Fruit fly (Drosophila melanogaster) whole organism, adult: ENCODE measurements around the gene ems.

Experiments
- CG11617 ChIP-seq: fragments of 200-800 bp; sonication (Bioruptor generic); optimal IDR thresholded peaks from 2 replicates; lab custom pipeline; 2017; ENCODE audit warnings: mild to moderate bottlenecking, missing biosample characterization, missing genetic modification reagents, missing genetic modification characterization
- CG12768 ChIP-seq: fragments of 200-800 bp; sonication (Bioruptor generic); optimal IDR thresholded peaks from 2 replicates; lab custom pipeline; 2017; ENCODE audit warnings: missing biosample characterization, missing genetic modification characterization, mild to moderate bottlenecking, moderate library complexity, missing genetic modification reagents
- CG14711 ChIP-seq: fragments of 200-800 bp; sonication (Bioruptor generic); optimal IDR thresholded peaks from 2 replicates; lab custom pipeline; 2018; ENCODE audit warnings: missing biosample characterization, mild to moderate bottlenecking, missing genetic modification characterization, moderate library complexity
- CG1620 ChIP-seq: fragments of 200-800 bp; sonication (Bioruptor generic); optimal IDR thresholded peaks from 2 replicates; lab custom pipeline; 2016; ENCODE audit warnings: missing biosample characterization, missing genetic modification characterization
- CG33017 ChIP-seq: fragments of 200-800 bp; sonication (Bioruptor generic); optimal IDR thresholded peaks from 2 replicates; lab custom pipeline; 2018; ENCODE audit warnings: missing biosample characterization, mild to moderate bottlenecking, missing genetic modification characterization, moderate library complexity
- CG5204 ChIP-seq: fragments of 200-800 bp; sonication (Bioruptor generic); optimal IDR thresholded peaks from 2 replicates; lab custom pipeline; 2016; ENCODE audit warnings: missing biosample characterization, missing genetic modification characterization
- CG7045 ChIP-seq: fragments of 200-800 bp; sonication (Bioruptor generic); optimal IDR thresholded peaks from 2 replicates; lab custom pipeline; 2017; ENCODE audit warnings: missing biosample characterization, mild to moderate bottlenecking, missing genetic modification characterization
- CG7101 ChIP-seq: fragments of 200-800 bp; sonication (Bioruptor generic); optimal IDR thresholded peaks from 2 replicates; lab custom pipeline; 2018; ENCODE audit warnings: missing biosample characterization, mild to moderate bottlenecking, missing genetic modification characterization, moderate library complexity
- Clk ChIP-seq: fragments of 200-800 bp; sonication (Bioruptor generic); optimal IDR thresholded peaks from 2 replicates; lab custom pipeline; 2017; ENCODE audit warnings: missing biosample characterization, missing genetic modification characterization
- Crg-1 ChIP-seq: fragments of 200-800 bp; sonication (Bioruptor generic); optimal IDR thresholded peaks from 2 replicates; lab custom pipeline; 2016; ENCODE audit warnings: missing biosample characterization, missing genetic modification characterization
- Hr96 ChIP-seq: fragments of 200-800 bp; sonication (Bioruptor generic); optimal IDR thresholded peaks from 2 replicates; lab custom pipeline; 2016; ENCODE audit warnings: missing biosample characterization, missing genetic modification characterization
- Mnt ChIP-seq: fragments of 200-800 bp; sonication (Bioruptor generic); optimal IDR thresholded peaks from 2 replicates; lab custom pipeline; 2016; ENCODE audit warnings: missing biosample characterization, mild to moderate bottlenecking, missing genetic modification characterization
- bab1 ChIP-seq: fragments of 200-800 bp; sonication (Bioruptor generic); optimal IDR thresholded peaks from 3 replicates; lab custom pipeline; 2019; ENCODE audit warnings: missing biosample characterization, mild to moderate bottlenecking, missing genetic modification characterization, moderate library complexity
- cic ChIP-seq: fragments of 200-800 bp; sonication (Bioruptor generic); optimal IDR thresholded peaks from 2 replicates; lab custom pipeline; 2017; ENCODE audit warnings: missing biosample characterization, mild to moderate bottlenecking, missing genetic modification characterization, moderate library complexity
- cnc ChIP-seq, 2 experiments: fragments of >200 bp; optimal IDR thresholded peaks; 2 replicates each; lab custom pipeline; 2017
- kay ChIP-seq: fragments of 200-800 bp; sonication (Bioruptor generic); peaks from one replicate; lab custom pipeline; 2016; ENCODE audit warnings: missing biosample characterization, missing genetic modification characterization, borderline replicate concordance
- ovo ChIP-seq: fragments of 200-800 bp; sonication (Bioruptor generic); optimal IDR thresholded peaks from 2 replicates; lab custom pipeline; 2016; ENCODE audit warnings: missing biosample characterization, missing genetic modification characterization
- pad ChIP-seq: fragments of 200-800 bp; sonication (Bioruptor generic); optimal IDR thresholded peaks from 3 replicates; lab custom pipeline; 2017; ENCODE audit warnings: missing biosample characterization, missing genetic modification characterization, mild to moderate bottlenecking, moderate library complexity, missing genetic modification reagents
- tj ChIP-seq: fragments of 200-800 bp; sonication (Bioruptor generic); optimal IDR thresholded peaks from 3 replicates; lab custom pipeline; 2017; ENCODE audit warnings: missing biosample characterization, mild to moderate bottlenecking, missing genetic modification characterization, moderate library complexity
- toe ChIP-seq: fragments of 200-800 bp; sonication (Bioruptor generic); optimal IDR thresholded peaks from 2 replicates; lab custom pipeline; 2016; ENCODE audit warnings: missing biosample characterization, missing genetic modification characterization

ems gene

dm6 chr3R:13892870-13893269, 8.8 kb upstream of the ems start:
- no peak for TF ChIP-seq kay (GFP tag; lab: Kevin White, UChicago)

dm6 chr3R:13894756-13895155, 6.9 kb upstream of the ems start:
- TF ChIP-seq CG12768 (GFP tag; lab: Kevin White, UChicago): no peak
- TF ChIP-seq cic (GFP tag; lab: Kevin White, UChicago): no peak
- TF ChIP-seq Crg-1 (GFP tag; lab: Kevin White, UChicago): no peak
- no peak for TF ChIP-seq CG33017

- no peak for TF ChIP-seq CG14711 (tag; lab: Kevin White, UChicago)
- TF ChIP-seq kay (GFP tag; lab: Kevin White, UChicago): no peak
- TF ChIP-seq ovo (GFP tag; lab: Kevin White, UChicago): no peak
- TF ChIP-seq pad (GFP tag; lab: Kevin White, UChicago): no peak
- TF ChIP-seq CG5204 (GFP tag; lab: Kevin White, UChicago): no peak
- no peak for TF ChIP-seq Hr96 (GFP tag; lab: Kevin White, UChicago)
- TF ChIP-seq cic (GFP tag; lab: Kevin White, UChicago): no peak
- no peak for TF ChIP-seq CG7101 (tag; lab: Kevin White, UChicago)
Measured at dm6 chr3R:13895602-13896001, 6.1 kb upstream of the ems start.

dm6 chr3R:13896854-13897253, 4.8 kb upstream of the ems start:
- no peak for TF ChIP-seq Crg-1 (GFP tag; lab: Kevin White, UChicago)
- TF ChIP-seq toe (GFP tag; lab: Kevin White, UChicago): no peak
- no peak for TF ChIP-seq kay (GFP tag; lab: Kevin White, UChicago)
- TF ChIP-seq CG11617 (GFP tag; lab: Kevin White, UChicago): no peak
- TF ChIP-seq CG7101 (tag; lab: Kevin White, UChicago): no peak
- no peak for TF ChIP-seq tj (GFP tag; lab: Kevin White, UChicago)
- TF ChIP-seq CG7045 (GFP tag; lab: Kevin White, UChicago): no peak
- TF ChIP-seq ovo (GFP tag; lab: Kevin White, UChicago): no peak
- TF ChIP-seq pad (GFP tag; lab: Kevin White, UChicago): no peak
- TF ChIP-seq cic (GFP tag; lab: Kevin White, UChicago): no peak
- no peak for TF ChIP-seq Clk (GFP tag; lab: Kevin White, UChicago)

- TF ChIP-seq CG1620 (GFP tag; lab: Kevin White, UChicago) (no peak), cic (GFP tag; lab: Kevin White, UChicago) (no peak), bab1 (GFP tag; lab: Kevin White, UChicago) (no peak), CG5204 (GFP tag; lab: Kevin White, UChicago) (no peak), tj (GFP tag; lab: Kevin White, UChicago) (no peak), CG11617 (GFP tag; lab: Kevin White, UChicago) (no peak), CG33017 (no peak), CG7101 (tag; lab: Kevin White, UChicago) (no peak), Crg-1 (GFP tag; lab: Kevin White, UChicago) (no peak), cnc (optimal IDR thresholded peaks at IDR 0.05; lab: Kevin White, UChicago) (no peak), ovo (GFP tag; lab: Kevin White, UChicago) (no peak), pad (GFP tag; lab: Kevin White, UChicago) (no peak), CG12768 (GFP tag; lab: Kevin White, UChicago) (no peak), toe (GFP tag; lab: Kevin White, UChicago) (no peak), Mnt (GFP tag; lab: Kevin White, UChicago) (no peak), CG7045 (GFP tag; lab: Kevin White, UChicago) (no peak), Clk (GFP tag; lab: Kevin White, UChicago) (no peak), Hr96 (GFP tag; lab: Kevin White, UChicago) (no peak), kay (GFP tag; lab: Kevin White, UChicago) (no peak), CG14711 (tag; lab: Kevin White, UChicago) (no peak)
Measured at dm6 chr3R:13899727-13900209, 1.9 kb upstream of the ems start.

- no peak for TF ChIP-seq bab1 (GFP tag; lab: Kevin White, UChicago)
- no peak for TF ChIP-seq CG33017
- TF ChIP-seq CG7101 (tag; lab: Kevin White, UChicago): no peak
- TF ChIP-seq pad (GFP tag; lab: Kevin White, UChicago): no peak
- TF ChIP-seq CG5204 (GFP tag; lab: Kevin White, UChicago): no peak
Measured at dm6 chr3R:13906759-13907158, 5.1 kb downstream of the ems start.

dm6 chr3R:13907355-13908105, 5.9 kb downstream of the ems start:
- no peak for TF ChIP-seq toe (GFP tag; lab: Kevin White, UChicago)
- TF ChIP-seq tj (GFP tag; lab: Kevin White, UChicago): no peak
- no peak for TF ChIP-seq Clk (GFP tag; lab: Kevin White, UChicago)
- TF ChIP-seq CG14711 (tag; lab: Kevin White, UChicago): no peak
- no peak for TF ChIP-seq Crg-1 (GFP tag; lab: Kevin White, UChicago)
- no peak for TF ChIP-seq cnc (optimal IDR thresholded peaks at IDR 0.05; lab: Kevin White, UChicago)
- no peak for TF ChIP-seq kay (GFP tag; lab: Kevin White, UChicago)
- TF ChIP-seq CG7045 (GFP tag; lab: Kevin White, UChicago): no peak
- TF ChIP-seq CG5204 (GFP tag; lab: Kevin White, UChicago): no peak
- no peak for TF ChIP-seq ovo (GFP tag; lab: Kevin White, UChicago)
- TF ChIP-seq CG12768 (GFP tag; lab: Kevin White, UChicago): no peak
- TF ChIP-seq CG33017: no peak
- TF ChIP-seq bab1 (GFP tag; lab: Kevin White, UChicago): no peak
- TF ChIP-seq cic (GFP tag; lab: Kevin White, UChicago): no peak
